Fruit fly (Drosophila melanogaster) whole organism, prepupa: ENCODE measurements around the gene Fmr1.

Experiments
- Blimp-1 ChIP-seq: fragments of 200-800 bp; sonication (Bioruptor generic); optimal IDR thresholded peaks from 3 replicates; lab custom pipeline; 2017; ENCODE audit warnings: missing biosample characterization, missing genetic modification characterization, mild to moderate bottlenecking, moderate library complexity, missing genetic modification reagents
- CG11294 ChIP-seq: fragments of 200-800 bp; sonication (Bioruptor generic); IDR thresholded peaks from 2 replicates; pipeline ENCODE4 v1.3.6; 2022; ENCODE audit warnings: missing biosample characterization, missing genetic modification characterization
- CG16779 ChIP-seq: fragments of 200-800 bp; sonication (Bioruptor generic); optimal IDR thresholded peaks from 3 replicates; lab custom pipeline; 2017; ENCODE audit warnings: missing biosample characterization, mild to moderate bottlenecking, missing genetic modification characterization
- CG31627 ChIP-seq: fragments of 200-800 bp; sonication (Bioruptor generic); optimal IDR thresholded peaks from 3 replicates; lab custom pipeline; 2016; ENCODE audit warnings: missing biosample characterization, missing genetic modification characterization
- CG4318 ChIP-seq: fragments of 200-800 bp; sonication (Bioruptor generic); optimal IDR thresholded peaks from 3 replicates; lab custom pipeline; 2017; ENCODE audit warnings: missing biosample characterization, mild to moderate bottlenecking, missing genetic modification characterization
- CG8119 ChIP-seq: fragments of 200-800 bp; sonication (Bioruptor generic); IDR thresholded peaks from 3 replicates; pipeline ENCODE4 v1.3.6; 2022; ENCODE audit warnings: missing biosample characterization, missing genetic modification characterization
- CG8319 ChIP-seq: fragments of 200-800 bp; sonication (Bioruptor generic); optimal IDR thresholded peaks from 3 replicates; lab custom pipeline; 2016; ENCODE audit warnings: missing biosample characterization, missing genetic modification characterization
- Ets21C ChIP-seq: fragments of 200-800 bp; sonication (Bioruptor generic); optimal IDR thresholded peaks from 3 replicates; lab custom pipeline; 2016; ENCODE audit warnings: missing biosample characterization, missing genetic modification characterization
- Hr38 ChIP-seq: sonication (Bioruptor generic); optimal IDR thresholded peaks from 2 replicates; lab custom pipeline; 2016; ENCODE audit warnings: missing biosample characterization, missing genetic modification characterization
- Smox ChIP-seq: fragments of 200-800 bp; sonication (Bioruptor generic); optimal IDR thresholded peaks from 3 replicates; lab custom pipeline; 2016; ENCODE audit warnings: missing biosample characterization, missing genetic modification characterization
- cyc ChIP-seq: fragments of 200-800 bp; sonication (Bioruptor generic); optimal IDR thresholded peaks from 3 replicates; lab custom pipeline; 2016; ENCODE audit warnings: missing biosample characterization, missing genetic modification characterization
- fd59A ChIP-seq: fragments of 200-800 bp; sonication (Bioruptor generic); optimal IDR thresholded peaks from 2 replicates; lab custom pipeline; 2017; ENCODE audit warnings: missing biosample characterization, mild to moderate bottlenecking, missing genetic modification characterization, missing genetic modification reagents
- fd85E ChIP-seq: fragments of 200-800 bp; sonication (Bioruptor generic); optimal IDR thresholded peaks from 3 replicates; lab custom pipeline; 2016; ENCODE audit warnings: missing biosample characterization, missing genetic modification characterization
- net ChIP-seq: fragments of 200-800 bp; sonication (Bioruptor generic); optimal IDR thresholded peaks from 3 replicates; lab custom pipeline; 2016; ENCODE audit warnings: missing biosample characterization, missing genetic modification characterization

dm6 chr3R:10056647-10057046 lies 53.3 kb downstream of the Fmr1 start:
- TF ChIP-seq cyc (GFP tag; lab: Kevin White, UChicago) (no peak), Ets21C (GFP tag; lab: Kevin White, UChicago) (no peak), CG4318 (no peak), net (GFP tag; lab: Kevin White, UChicago) (no peak), CG11294 (GFP tag; lab: Robert Waterston, UW) (no peak), CG8119 (GFP tag; lab: Robert Waterston, UW) (no peak), CG31627 (GFP tag; lab: Kevin White, UChicago) (no peak), Smox (GFP tag; lab: Kevin White, UChicago) (no peak), fd85E (GFP tag; lab: Kevin White, UChicago) (no peak), Hr38 (GFP tag; lab: Kevin White, UChicago) (no peak), Blimp-1 (GFP tag; lab: Kevin White, UChicago) (no peak), CG8319 (no peak), CG16779 (tag; lab: Kevin White, UChicago) (no peak), fd59A (GFP tag; lab: Kevin White, UChicago) (no peak)
